Fruit fly (Drosophila melanogaster) Kc167 (cell line): ENCODE data around the gene CG5177.

Source experiments
- h ChIP-seq: fragments of >200 bp; optimal IDR thresholded peaks from 3 replicates; lab custom pipeline; 2018; ENCODE audit warnings: missing external identifiers
- insv ChIP-seq: fragments of >200 bp; optimal IDR thresholded peaks from 3 replicates; lab custom pipeline; 2018; ENCODE audit warnings: missing external identifiers
- psq ChIP-seq: fragments of >200 bp; optimal IDR thresholded peaks from 2 replicates; lab custom pipeline; 2017; ENCODE audit warnings: missing external identifiers
- ttk ChIP-seq: sonication (Bioruptor generic); optimal IDR thresholded peaks from 2 replicates; lab custom pipeline; 2017; ENCODE audit warnings: missing external identifiers

- TF ChIP-seq psq (lab: Kevin White, UChicago) (no peak), ttk (lab: Kevin White, UChicago) (no peak), insv (lab: Kevin White, UChicago) (no peak), h (lab: Kevin White, UChicago) (no peak)
Measured at dm6 chr2L:7420305-7421287, 15.6 kb downstream of the CG5177 start.
